Worm (Caenorhabditis elegans) whole organism, late embryonic: ENCODE measurements around the gene F37A4.4.

ENCODE experiments used
- T23F11.4 ChIP-seq: fragments of 200-800 bp; sonication (Bioruptor generic); optimal IDR thresholded peaks from 2 replicates; lab custom pipeline; 2018; ENCODE audit warnings: mild to moderate bottlenecking, missing genetic modification characterization, missing compliant biosample characterization
- ceh-48 ChIP-seq: sonication (generic microtip); optimal IDR thresholded peaks from 2 replicates; lab custom pipeline; 2016; ENCODE audit warnings: missing genetic modification characterization, inconsistent platforms, missing compliant biosample characterization
- nfya-1 ChIP-seq: sonication (generic microtip); optimal IDR thresholded peaks from 2 replicates; lab custom pipeline; 2017; ENCODE audit warnings: missing genetic modification characterization, mild to moderate bottlenecking, missing compliant biosample characterization, antibody characterized with exemption, moderate library complexity
- nhr-11 ChIP-seq: fragments of 150-350 bp; optimal IDR thresholded peaks from 2 replicates; lab custom pipeline; 2014; ENCODE audit warnings: missing biosample characterization, missing genetic modification characterization

ce11 chrIII:6718270-6718669, 4.9 kb downstream of the F37A4.4 start, which contains the start of gene F37A4.3:
- TF ChIP-seq T23F11.4 (GFP tag; lab: Kevin White, UChicago) (no peak), nfya-1 (tag; lab: Kevin White, UChicago) (no peak), ceh-48 (tag; lab: Kevin White, UChicago) (no peak), nhr-11 (tag; lab: Kevin White, UChicago) (no peak)
